Fruit fly (Drosophila melanogaster): Measurements from ENCODE around the gene dop.
A peak's percentile ranks its signal among the peaks of the same experiment; 100 is the strongest.

dop gene

DNA sequence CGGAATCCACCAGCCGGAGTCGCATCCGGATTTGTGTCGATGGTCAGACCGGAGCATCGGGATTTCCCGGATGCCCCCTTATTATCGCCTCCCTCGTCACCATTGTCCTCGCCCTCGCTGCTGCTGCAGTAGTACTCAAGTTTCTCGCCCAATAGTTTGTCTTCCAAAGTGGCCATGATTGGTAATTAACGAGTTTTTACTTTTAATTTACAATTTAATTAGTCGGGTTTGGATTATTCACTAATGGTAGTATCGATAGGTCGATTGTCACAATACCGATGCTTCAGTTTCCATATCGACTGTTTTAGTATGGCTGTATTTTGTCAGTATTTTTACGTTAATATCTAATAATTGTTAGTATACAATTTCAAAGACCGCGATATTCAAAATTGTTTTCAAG lies 44.3 kb downstream of the dop start, which contains the start of gene CG7650:
TSS of gene CG7650 (minus strand) at position 278 of the 400 bp plus-strand sequence.
- no peak for TF ChIP-seq noc (tag; optimal IDR thresholded peaks at IDR 0.05)

DNA sequence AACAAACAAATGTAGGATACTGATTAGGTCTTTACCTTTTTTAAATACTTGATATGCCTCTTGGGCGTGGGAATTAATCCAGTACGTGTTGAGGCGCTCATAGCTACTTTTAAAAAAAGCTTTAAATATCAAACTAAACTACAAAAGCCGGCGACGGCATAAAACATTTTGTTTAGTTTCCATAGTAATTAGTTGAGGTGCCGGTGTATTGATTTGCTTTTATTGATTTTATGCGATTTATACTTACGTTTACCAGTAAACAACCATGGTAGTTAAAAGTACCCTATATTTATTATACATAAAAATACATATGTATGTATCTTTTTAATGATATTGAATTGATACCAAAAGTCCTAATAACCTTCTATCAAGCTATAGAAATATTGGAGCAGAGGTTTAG lies 46.9 kb downstream of the dop start, which contains the start of gene CG13449:
TSS of gene CG13449 (minus strand) at position 101 of the 400 bp plus-strand sequence.
- no peak for TF ChIP-seq noc (tag; optimal IDR thresholded peaks at IDR 0.05)

DNA sequence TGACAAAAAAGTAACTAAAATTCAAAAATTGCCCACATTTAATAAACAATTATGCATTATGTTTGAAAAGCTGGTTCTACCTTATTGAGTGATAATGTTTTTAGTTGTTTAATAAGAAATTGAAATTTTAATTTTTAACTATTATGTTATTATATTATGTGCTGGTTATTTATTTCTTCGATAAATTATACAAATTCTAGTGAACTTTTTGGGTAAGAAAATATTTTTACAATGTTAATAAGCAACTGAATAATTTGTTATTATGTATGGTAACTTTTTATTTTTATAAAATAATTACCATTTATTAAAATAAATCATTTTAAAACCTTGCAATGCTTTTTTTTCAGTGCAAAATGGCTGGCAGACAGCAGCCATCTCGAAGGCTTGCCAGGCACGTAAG lies 50.7 kb downstream of the dop start:
- TF ChIP-seq noc (tag; optimal IDR thresholded peaks at IDR 0.05): no peak

DNA sequence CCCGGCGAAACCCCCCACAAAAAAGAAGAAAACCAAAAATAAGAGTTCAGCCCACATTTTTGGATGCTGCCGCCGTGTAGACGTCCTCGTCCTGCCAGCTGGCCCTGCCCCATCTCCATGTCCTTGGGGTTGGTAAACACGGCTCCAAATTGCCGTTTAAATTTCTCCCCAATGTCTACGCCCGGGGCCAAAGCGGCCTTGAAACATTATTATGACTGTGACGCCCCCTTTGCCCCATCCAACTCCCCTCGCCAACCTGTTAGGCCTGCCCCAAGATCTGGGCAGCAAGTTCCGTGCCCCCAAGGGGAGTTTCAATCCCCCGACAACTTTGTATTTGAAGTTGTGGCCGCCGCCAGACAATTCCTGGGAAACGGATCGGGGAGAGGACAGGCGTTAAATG lies 51.1 kb downstream of the dop start:
- TF ChIP-seq noc (tag; optimal IDR thresholded peaks at IDR 0.05): no peak

DNA sequence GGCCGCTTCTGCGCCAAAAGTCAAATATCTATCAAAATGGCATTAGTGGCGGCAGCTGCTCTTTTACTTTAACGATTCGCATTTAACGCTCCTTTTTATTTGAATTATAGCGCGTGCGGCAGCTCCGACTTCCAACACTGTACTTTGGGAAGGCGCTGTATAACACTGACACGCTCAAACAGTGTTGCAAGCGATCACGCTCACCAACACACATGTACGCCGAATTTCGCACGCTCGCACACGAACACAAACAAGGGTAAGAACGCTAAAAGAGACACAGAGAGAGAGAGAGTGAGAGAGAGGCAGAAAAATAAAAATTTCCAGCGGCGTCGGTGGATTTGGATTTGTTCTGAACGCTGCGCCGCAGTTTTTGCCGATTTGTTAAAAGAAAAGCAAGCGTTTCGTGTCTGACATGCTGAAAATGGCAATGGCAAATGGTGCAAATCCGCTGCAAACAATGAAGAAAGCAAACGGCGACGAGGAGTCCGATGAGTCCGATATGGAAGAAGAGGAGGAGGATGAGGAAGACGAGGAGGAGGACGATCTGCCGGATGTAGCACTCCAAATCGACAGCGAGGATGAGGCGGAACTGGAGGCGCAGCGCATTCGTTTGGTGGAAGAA lies 53.9 kb downstream of the dop start, which contains the start of gene Phs:
TSS of gene Phs (plus strand) at position 276 of the 622 bp plus-strand sequence.
- peak; percentile 60 for TF ChIP-seq noc (tag; optimal IDR thresholded peaks at IDR 0.05)

DNA sequence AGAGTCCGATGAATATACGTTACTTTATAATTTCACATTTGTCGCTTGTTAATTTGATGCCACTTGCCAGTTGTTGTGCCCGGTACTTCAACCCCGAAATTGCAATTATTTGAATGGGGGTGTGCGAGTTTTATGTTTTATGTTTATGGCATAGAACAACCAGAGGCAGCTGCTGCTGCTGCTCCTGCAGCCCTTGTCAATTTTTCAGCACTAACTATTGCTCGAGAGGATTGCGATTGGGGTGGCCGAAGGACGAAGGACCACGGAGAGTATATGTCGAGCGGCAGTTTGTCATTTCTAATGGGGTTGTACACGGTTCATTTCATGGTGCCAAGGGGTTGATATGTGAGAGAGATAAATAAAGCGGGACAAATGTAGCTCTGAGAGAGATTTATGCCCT lies 58.3 kb downstream of the dop start:
- TF ChIP-seq noc (tag; optimal IDR thresholded peaks at IDR 0.05): no peak

DNA sequence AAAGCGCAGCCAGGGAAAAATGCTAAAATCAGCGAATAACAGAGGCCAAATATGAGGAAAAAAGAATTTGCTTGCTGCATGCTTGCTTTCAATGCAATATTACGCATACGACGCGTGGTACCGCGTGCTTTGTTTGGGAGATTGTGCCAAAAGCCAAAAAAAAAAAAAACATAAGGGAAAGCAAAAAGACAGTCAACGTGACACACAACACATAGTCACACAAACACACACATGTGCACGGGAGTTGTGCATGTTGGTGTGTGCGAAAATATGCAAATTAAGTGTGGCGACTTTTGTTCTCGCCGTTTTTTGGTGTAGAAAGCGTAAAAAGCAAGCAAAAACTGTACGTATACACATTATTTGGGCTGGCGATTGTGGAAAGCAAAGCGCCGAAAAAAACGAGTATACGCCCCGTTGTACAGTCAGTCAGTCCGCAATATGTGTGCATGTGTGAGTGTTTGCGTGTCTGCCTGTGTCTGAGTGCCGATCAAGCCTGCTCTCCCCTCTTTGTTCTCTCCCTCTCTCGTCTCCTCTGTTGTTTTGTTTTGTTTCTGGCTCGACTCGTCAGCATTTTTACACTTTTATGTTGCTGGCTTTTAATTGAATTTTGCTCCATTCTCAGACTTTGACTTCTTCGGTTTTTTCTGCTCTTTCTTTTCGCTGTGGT lies 59.3 kb downstream of the dop start:
- TF ChIP-seq noc (tag; optimal IDR thresholded peaks at IDR 0.05): no peak
